Fruit fly (Drosophila melanogaster) whole organism, adult: ENCODE results near the gene CG12516.

Experiments used
- CG11617 ChIP-seq: fragments of 200-800 bp; sonication (Bioruptor generic); optimal IDR thresholded peaks from 2 replicates; lab custom pipeline; 2017; ENCODE audit warnings: mild to moderate bottlenecking, missing biosample characterization, missing genetic modification reagents, missing genetic modification characterization
- CG12768 ChIP-seq: fragments of 200-800 bp; sonication (Bioruptor generic); optimal IDR thresholded peaks from 2 replicates; lab custom pipeline; 2017; ENCODE audit warnings: missing biosample characterization, missing genetic modification characterization, mild to moderate bottlenecking, moderate library complexity, missing genetic modification reagents
- CG14711 ChIP-seq: fragments of 200-800 bp; sonication (Bioruptor generic); optimal IDR thresholded peaks from 2 replicates; lab custom pipeline; 2018; ENCODE audit warnings: missing biosample characterization, mild to moderate bottlenecking, missing genetic modification characterization, moderate library complexity
- CG1620 ChIP-seq: fragments of 200-800 bp; sonication (Bioruptor generic); optimal IDR thresholded peaks from 2 replicates; lab custom pipeline; 2016; ENCODE audit warnings: missing biosample characterization, missing genetic modification characterization
- CG33017 ChIP-seq: fragments of 200-800 bp; sonication (Bioruptor generic); optimal IDR thresholded peaks from 2 replicates; lab custom pipeline; 2018; ENCODE audit warnings: missing biosample characterization, mild to moderate bottlenecking, missing genetic modification characterization, moderate library complexity
- CG5204 ChIP-seq: fragments of 200-800 bp; sonication (Bioruptor generic); optimal IDR thresholded peaks from 2 replicates; lab custom pipeline; 2016; ENCODE audit warnings: missing biosample characterization, missing genetic modification characterization
- CG7045 ChIP-seq: fragments of 200-800 bp; sonication (Bioruptor generic); optimal IDR thresholded peaks from 2 replicates; lab custom pipeline; 2017; ENCODE audit warnings: missing biosample characterization, mild to moderate bottlenecking, missing genetic modification characterization
- CG7101 ChIP-seq: fragments of 200-800 bp; sonication (Bioruptor generic); optimal IDR thresholded peaks from 2 replicates; lab custom pipeline; 2018; ENCODE audit warnings: missing biosample characterization, mild to moderate bottlenecking, missing genetic modification characterization, moderate library complexity
- Clk ChIP-seq: fragments of 200-800 bp; sonication (Bioruptor generic); optimal IDR thresholded peaks from 2 replicates; lab custom pipeline; 2017; ENCODE audit warnings: missing biosample characterization, missing genetic modification characterization
- Crg-1 ChIP-seq: fragments of 200-800 bp; sonication (Bioruptor generic); optimal IDR thresholded peaks from 2 replicates; lab custom pipeline; 2016; ENCODE audit warnings: missing biosample characterization, missing genetic modification characterization
- Hr96 ChIP-seq: fragments of 200-800 bp; sonication (Bioruptor generic); optimal IDR thresholded peaks from 2 replicates; lab custom pipeline; 2016; ENCODE audit warnings: missing biosample characterization, missing genetic modification characterization
- Mnt ChIP-seq: fragments of 200-800 bp; sonication (Bioruptor generic); optimal IDR thresholded peaks from 2 replicates; lab custom pipeline; 2016; ENCODE audit warnings: missing biosample characterization, mild to moderate bottlenecking, missing genetic modification characterization
- bab1 ChIP-seq: fragments of 200-800 bp; sonication (Bioruptor generic); optimal IDR thresholded peaks from 3 replicates; lab custom pipeline; 2019; ENCODE audit warnings: missing biosample characterization, mild to moderate bottlenecking, missing genetic modification characterization, moderate library complexity
- cic ChIP-seq: fragments of 200-800 bp; sonication (Bioruptor generic); optimal IDR thresholded peaks from 2 replicates; lab custom pipeline; 2017; ENCODE audit warnings: missing biosample characterization, mild to moderate bottlenecking, missing genetic modification characterization, moderate library complexity
- cnc ChIP-seq, 2 experiments: fragments of >200 bp; optimal IDR thresholded peaks; 2 replicates each; lab custom pipeline; 2017
- kay ChIP-seq: fragments of 200-800 bp; sonication (Bioruptor generic); peaks from one replicate; lab custom pipeline; 2016; ENCODE audit warnings: missing biosample characterization, missing genetic modification characterization, borderline replicate concordance
- ovo ChIP-seq: fragments of 200-800 bp; sonication (Bioruptor generic); optimal IDR thresholded peaks from 2 replicates; lab custom pipeline; 2016; ENCODE audit warnings: missing biosample characterization, missing genetic modification characterization
- pad ChIP-seq: fragments of 200-800 bp; sonication (Bioruptor generic); optimal IDR thresholded peaks from 3 replicates; lab custom pipeline; 2017; ENCODE audit warnings: missing biosample characterization, missing genetic modification characterization, mild to moderate bottlenecking, moderate library complexity, missing genetic modification reagents
- tj ChIP-seq: fragments of 200-800 bp; sonication (Bioruptor generic); optimal IDR thresholded peaks from 3 replicates; lab custom pipeline; 2017; ENCODE audit warnings: missing biosample characterization, mild to moderate bottlenecking, missing genetic modification characterization, moderate library complexity
- toe ChIP-seq: fragments of 200-800 bp; sonication (Bioruptor generic); optimal IDR thresholded peaks from 2 replicates; lab custom pipeline; 2016; ENCODE audit warnings: missing biosample characterization, missing genetic modification characterization

The CG12516 gene

dm6 chr3R:28336046-28336771 lies 31.8 kb upstream of the CG12516 start, which contains the start of gene larp:
larp (minus strand) TSS chr3R:28336440.
- TF ChIP-seq pad (GFP tag; lab: Kevin White, UChicago) (peak; percentile 33), cic (no peak), tj (GFP tag; lab: Kevin White, UChicago) (peak; percentile 55), CG14711 (tag; lab: Kevin White, UChicago) (peak; percentile 91), CG33017 (no peak), ovo (GFP tag; lab: Kevin White, UChicago) (peak; percentile 65), CG5204 (GFP tag; lab: Kevin White, UChicago) (peak; percentile 67), bab1 (GFP tag; lab: Kevin White, UChicago) (no peak), Mnt (peak; percentile 73), CG1620 (GFP tag; lab: Kevin White, UChicago) (peak; percentile 79), toe (peak; percentile 85), kay (no peak), Crg-1 (peak; percentile 69), CG12768 (peak; percentile 40), Hr96 (GFP tag; lab: Kevin White, UChicago) (peak; percentile 60), CG7101 (peak; percentile 70), CG11617 (GFP tag; lab: Kevin White, UChicago) (peak; percentile 56), Clk (GFP tag; lab: Kevin White, UChicago) (no peak), cnc (optimal IDR thresholded peaks at IDR 0.05; lab: Kevin White, UChicago) (no peak), CG7045 (GFP tag; lab: Kevin White, UChicago) (no peak)

- TF ChIP-seq ovo (GFP tag; lab: Kevin White, UChicago) (peak; percentile 88), Clk (GFP tag; lab: Kevin White, UChicago) (peak; percentile 79), CG5204 (GFP tag; lab: Kevin White, UChicago) (peak; percentile 90), kay (no peak), cnc (optimal IDR thresholded peaks at IDR 0.05; lab: Kevin White, UChicago) (no peak), tj (GFP tag; lab: Kevin White, UChicago) (peak; percentile 75), CG1620 (GFP tag; lab: Kevin White, UChicago) (peak; percentile 87), CG7045 (GFP tag; lab: Kevin White, UChicago) (peak; percentile 85), bab1 (GFP tag; lab: Kevin White, UChicago) (peak; percentile 74), CG7101 (peak; percentile 77), Crg-1 (peak; percentile 69), Mnt (peak; percentile 89), toe (peak; percentile 92), CG33017 (peak; percentile 64), pad (GFP tag; lab: Kevin White, UChicago) (peak; percentile 69), cic (peak; percentile 76), CG12768 (peak; percentile 86), CG11617 (GFP tag; lab: Kevin White, UChicago) (peak; percentile 83), CG14711 (tag; lab: Kevin White, UChicago) (peak; percentile 54), Hr96 (GFP tag; lab: Kevin White, UChicago) (peak; percentile 90)
These were observed 31.1 kb upstream of the CG12516 start for dm6 chr3R:28335462-28335998.

- TF ChIP-seq Mnt (peak; percentile 33), tj (GFP tag; lab: Kevin White, UChicago) (peak; percentile 99), CG12768 (no peak)
These were observed 28.4 kb upstream of the CG12516 start for dm6 chr3R:28332674-28333421.

dm6 chr3R:28332137-28332671 lies 27.8 kb upstream of the CG12516 start:
- peak; percentile 26 for TF ChIP-seq CG7101
- TF ChIP-seq toe, result no peak
- TF ChIP-seq CG12768, result peak; percentile 25
- peak; percentile 24 for TF ChIP-seq CG11617 (GFP tag; lab: Kevin White, UChicago)
- no peak for TF ChIP-seq Crg-1
- no peak for TF ChIP-seq ovo (GFP tag; lab: Kevin White, UChicago)
- TF ChIP-seq kay, result no peak
- peak; percentile 24 for TF ChIP-seq Clk (GFP tag; lab: Kevin White, UChicago)
- TF ChIP-seq cic, result peak; percentile 7
- TF ChIP-seq CG5204 (GFP tag; lab: Kevin White, UChicago), result peak; percentile 25
- TF ChIP-seq CG7045 (GFP tag; lab: Kevin White, UChicago), result peak; percentile 53
- TF ChIP-seq CG14711 (tag; lab: Kevin White, UChicago), result peak; percentile 39
- TF ChIP-seq CG33017, result no peak
- no peak for TF ChIP-seq tj (GFP tag; lab: Kevin White, UChicago)
- TF ChIP-seq bab1 (GFP tag; lab: Kevin White, UChicago), result no peak

- TF ChIP-seq Mnt (peak; percentile 36), CG7045 (GFP tag; lab: Kevin White, UChicago) (no peak)
These were observed 26.7 kb upstream of the CG12516 start for dm6 chr3R:28331126-28331490.
